Fruit fly (Drosophila melanogaster) whole organism, adult: Measurements from ENCODE around the gene Hmt4-20.

Experiments used
- CG11617 ChIP-seq: fragments of 200-800 bp; sonication (Bioruptor generic); optimal IDR thresholded peaks from 2 replicates; lab custom pipeline; 2017; ENCODE audit warnings: mild to moderate bottlenecking, missing biosample characterization, missing genetic modification reagents, missing genetic modification characterization
- CG12768 ChIP-seq: fragments of 200-800 bp; sonication (Bioruptor generic); optimal IDR thresholded peaks from 2 replicates; lab custom pipeline; 2017; ENCODE audit warnings: missing biosample characterization, missing genetic modification characterization, mild to moderate bottlenecking, moderate library complexity, missing genetic modification reagents
- CG14711 ChIP-seq: fragments of 200-800 bp; sonication (Bioruptor generic); optimal IDR thresholded peaks from 2 replicates; lab custom pipeline; 2018; ENCODE audit warnings: missing biosample characterization, mild to moderate bottlenecking, missing genetic modification characterization, moderate library complexity
- CG1620 ChIP-seq: fragments of 200-800 bp; sonication (Bioruptor generic); optimal IDR thresholded peaks from 2 replicates; lab custom pipeline; 2016; ENCODE audit warnings: missing biosample characterization, missing genetic modification characterization
- CG33017 ChIP-seq: fragments of 200-800 bp; sonication (Bioruptor generic); optimal IDR thresholded peaks from 2 replicates; lab custom pipeline; 2018; ENCODE audit warnings: missing biosample characterization, mild to moderate bottlenecking, missing genetic modification characterization, moderate library complexity
- CG5204 ChIP-seq: fragments of 200-800 bp; sonication (Bioruptor generic); optimal IDR thresholded peaks from 2 replicates; lab custom pipeline; 2016; ENCODE audit warnings: missing biosample characterization, missing genetic modification characterization
- CG7045 ChIP-seq: fragments of 200-800 bp; sonication (Bioruptor generic); optimal IDR thresholded peaks from 2 replicates; lab custom pipeline; 2017; ENCODE audit warnings: missing biosample characterization, mild to moderate bottlenecking, missing genetic modification characterization
- Crg-1 ChIP-seq: fragments of 200-800 bp; sonication (Bioruptor generic); optimal IDR thresholded peaks from 2 replicates; lab custom pipeline; 2016; ENCODE audit warnings: missing biosample characterization, missing genetic modification characterization
- Mnt ChIP-seq: fragments of 200-800 bp; sonication (Bioruptor generic); optimal IDR thresholded peaks from 2 replicates; lab custom pipeline; 2016; ENCODE audit warnings: missing biosample characterization, mild to moderate bottlenecking, missing genetic modification characterization
- cnc ChIP-seq, 2 experiments: fragments of >200 bp; optimal IDR thresholded peaks; 2 replicates each; lab custom pipeline; 2017
- kay ChIP-seq: fragments of 200-800 bp; sonication (Bioruptor generic); peaks from one replicate; lab custom pipeline; 2016; ENCODE audit warnings: missing biosample characterization, missing genetic modification characterization, borderline replicate concordance
- pad ChIP-seq: fragments of 200-800 bp; sonication (Bioruptor generic); optimal IDR thresholded peaks from 3 replicates; lab custom pipeline; 2017; ENCODE audit warnings: missing biosample characterization, missing genetic modification characterization, mild to moderate bottlenecking, moderate library complexity, missing genetic modification reagents
- tj ChIP-seq: fragments of 200-800 bp; sonication (Bioruptor generic); optimal IDR thresholded peaks from 3 replicates; lab custom pipeline; 2017; ENCODE audit warnings: missing biosample characterization, mild to moderate bottlenecking, missing genetic modification characterization, moderate library complexity

DNA sequence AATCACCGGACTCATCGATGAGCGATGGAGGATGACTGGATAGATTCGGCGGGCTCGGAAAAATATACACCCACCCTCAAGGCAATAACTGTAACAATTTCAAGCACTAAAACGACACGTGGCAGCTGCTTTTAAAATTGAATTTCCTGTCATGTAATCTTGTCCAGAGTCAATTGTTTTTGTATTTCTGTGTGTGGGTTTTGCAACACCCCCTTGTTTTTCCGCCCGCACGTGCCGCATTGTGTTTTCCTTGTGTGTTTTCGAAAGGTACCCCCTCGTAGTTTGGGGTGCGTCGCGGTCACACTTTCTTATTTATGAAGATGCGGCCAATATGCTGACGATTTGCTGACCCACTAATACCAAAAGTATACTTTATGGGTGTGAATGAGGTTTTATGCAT is 53.8 kb downstream of the Hmt4-20 start:
- TF ChIP-seq pad (GFP tag; lab: Kevin White, UChicago) (no peak), kay (no peak), cnc (optimal IDR thresholded peaks at IDR 0.05; lab: Kevin White, UChicago) (no peak), CG14711 (tag; lab: Kevin White, UChicago) (no peak), CG11617 (GFP tag; lab: Kevin White, UChicago) (no peak), tj (no peak), CG5204 (GFP tag; lab: Kevin White, UChicago) (no peak), CG7045 (GFP tag; lab: Kevin White, UChicago) (no peak), Mnt (GFP tag; lab: Kevin White, UChicago) (no peak), CG1620 (GFP tag; lab: Kevin White, UChicago) (no peak), Crg-1 (GFP tag; lab: Kevin White, UChicago) (no peak), CG12768 (GFP tag; lab: Kevin White, UChicago) (no peak), CG33017 (no peak)
